Fruit fly (Drosophila melanogaster) whole organism, embryonic: ENCODE results near the gene e.
A peak's percentile ranks its signal among the peaks of the same experiment; 100 is the strongest.

Source experiments
- Ada2b ChIP-seq: fragments of 200-800 bp; sonication (Bioruptor generic); IDR thresholded peaks from 2 replicates; pipeline ENCODE4 v1.3.6; 2022; ENCODE audit warnings: missing biosample characterization, missing genetic modification characterization
- Adf1 ChIP-seq: fragments of 200-800 bp; sonication (Bioruptor generic); IDR thresholded peaks from 2 replicates; pipeline ENCODE4 v1.3.6; 2022; ENCODE audit warnings: missing biosample characterization, missing genetic modification characterization
- Bgb ChIP-seq: fragments of 200-800 bp; sonication (Bioruptor generic); IDR thresholded peaks from 2 replicates; pipeline ENCODE4 v1.3.6; 2022; ENCODE audit warnings: missing biosample characterization, missing genetic modification characterization; ENCODE audit not compliant: partially characterized antibody
- BtbVII ChIP-seq: fragments of 200-800 bp; sonication (Bioruptor generic); optimal IDR thresholded peaks from 3 replicates; lab custom pipeline; 2017; ENCODE audit warnings: missing biosample characterization, mild to moderate bottlenecking, missing genetic modification characterization
- CG12219 ChIP-seq: fragments of 200-800 bp; sonication (Bioruptor generic); optimal IDR thresholded peaks from 3 replicates; lab custom pipeline; 2018; ENCODE audit warnings: missing biosample characterization, mild to moderate bottlenecking, missing genetic modification characterization
- CG1233 ChIP-seq: fragments of 200-800 bp; sonication (Bioruptor generic); optimal IDR thresholded peaks from 4 replicates; lab custom pipeline; 2018; ENCODE audit warnings: missing biosample characterization, mild to moderate bottlenecking, missing genetic modification characterization
- CG12769 ChIP-seq: fragments of 200-800 bp; sonication (Bioruptor generic); optimal IDR thresholded peaks from 2 replicates; lab custom pipeline; 2019; ENCODE audit warnings: missing biosample characterization, mild to moderate bottlenecking, missing genetic modification characterization, moderate library complexity
- CG13894 ChIP-seq: fragments of 200-800 bp; sonication (Bioruptor generic); optimal IDR thresholded peaks from 3 replicates; lab custom pipeline; 2018; ENCODE audit warnings: missing biosample characterization, mild to moderate bottlenecking, missing genetic modification characterization, moderate library complexity
- CG14965 ChIP-seq: fragments of 200-800 bp; sonication (Bioruptor generic); optimal IDR thresholded peaks from 2 replicates; lab custom pipeline; 2016; ENCODE audit warnings: missing biosample characterization, missing genetic modification characterization, borderline replicate concordance
- CG15269 ChIP-seq: fragments of 200-800 bp; sonication (Bioruptor generic); optimal IDR thresholded peaks from 2 replicates; lab custom pipeline; 2018; ENCODE audit warnings: missing biosample characterization, mild to moderate bottlenecking, missing genetic modification characterization, moderate library complexity
- CG17385 ChIP-seq: fragments of 200-800 bp; sonication (Bioruptor generic); optimal IDR thresholded peaks from 3 replicates; lab custom pipeline; 2018; ENCODE audit warnings: missing biosample characterization, mild to moderate bottlenecking, missing genetic modification characterization
- CG18011 ChIP-seq: fragments of 200-800 bp; sonication (Bioruptor generic); optimal IDR thresholded peaks from 2 replicates; lab custom pipeline; 2017; ENCODE audit warnings: missing biosample characterization, missing genetic modification characterization, mild to moderate bottlenecking, moderate library complexity, missing genotype
- CG1832 ChIP-seq: fragments of 200-800 bp; sonication (Bioruptor generic); optimal IDR thresholded peaks from 2 replicates; lab custom pipeline; 2017; ENCODE audit warnings: missing biosample characterization, mild to moderate bottlenecking, missing genetic modification characterization, inconsistent platforms
- CG30403 ChIP-seq: fragments of 200-800 bp; sonication (Bioruptor generic); optimal IDR thresholded peaks from 3 replicates; lab custom pipeline; 2016; ENCODE audit warnings: missing biosample characterization, missing genetic modification characterization
- CG33213 ChIP-seq: fragments of 200-800 bp; sonication (Bioruptor generic); optimal IDR thresholded peaks from 3 replicates; lab custom pipeline; 2016; ENCODE audit warnings: missing biosample characterization, missing genetic modification characterization
- CG42726 ChIP-seq: fragments of 200-800 bp; sonication (Bioruptor generic); IDR thresholded peaks from 2 replicates; pipeline ENCODE4 v1.3.6; 2022; ENCODE audit warnings: missing biosample characterization, missing genetic modification characterization; ENCODE audit not compliant: partially characterized antibody
- CG5953 ChIP-seq: fragments of 200-800 bp; sonication (Bioruptor generic); IDR thresholded peaks from 2 replicates; pipeline ENCODE4 v1.3.6; 2022; ENCODE audit warnings: missing biosample characterization, missing genetic modification characterization
- CG6765 ChIP-seq: fragments of 200-800 bp; sonication (Bioruptor generic); optimal IDR thresholded peaks from 3 replicates; lab custom pipeline; 2017; ENCODE audit warnings: missing biosample characterization, mild to moderate bottlenecking, missing genetic modification characterization
- CG7839 ChIP-seq: fragments of 200-800 bp; sonication (Bioruptor generic); optimal IDR thresholded peaks from 3 replicates; lab custom pipeline; 2018; ENCODE audit warnings: missing biosample characterization, mild to moderate bottlenecking, missing genetic modification characterization, moderate library complexity
- CG9609 ChIP-seq: fragments of 200-800 bp; sonication (Bioruptor generic); optimal IDR thresholded peaks from 3 replicates; lab custom pipeline; 2016; ENCODE audit warnings: missing biosample characterization, missing genetic modification characterization
- CG9797 ChIP-seq: fragments of 200-800 bp; sonication (Bioruptor generic); optimal IDR thresholded peaks from 3 replicates; lab custom pipeline; 2018; ENCODE audit warnings: missing biosample characterization, mild to moderate bottlenecking, missing genetic modification characterization
- Chrac-16 ChIP-seq: fragments of 200-800 bp; sonication (Bioruptor generic); optimal IDR thresholded peaks from 3 replicates; lab custom pipeline; 2016; ENCODE audit warnings: missing biosample characterization, missing genetic modification characterization
- D19B ChIP-seq: fragments of 200-800 bp; sonication (Bioruptor generic); optimal IDR thresholded peaks from 2 replicates; lab custom pipeline; 2017; ENCODE audit warnings: missing biosample characterization, mild to moderate bottlenecking, missing genetic modification characterization
- Elba2 ChIP-seq: fragments of 200-800 bp; sonication (Bioruptor generic); optimal IDR thresholded peaks from 3 replicates; lab custom pipeline; 2016; ENCODE audit warnings: missing biosample characterization, missing genetic modification characterization
- GATAe ChIP-seq: fragments of 200-800 bp; sonication (Bioruptor generic); conservative IDR thresholded peaks from 2 replicates; pipeline ENCODE4 v1.3.6; 2022; ENCODE audit warnings: missing biosample characterization, missing genetic modification characterization
- Hr3 ChIP-seq: fragments of 200-800 bp; sonication (Bioruptor generic); optimal IDR thresholded peaks from 3 replicates; lab custom pipeline; 2016; ENCODE audit warnings: missing biosample characterization, missing genetic modification characterization
- Hr39 ChIP-seq: fragments of >200 bp; optimal IDR thresholded peaks from 2 replicates; lab custom pipeline; 2017
- Hr51 ChIP-seq, 2 experiments: fragments of 200-800 bp; sonication (Bioruptor generic); optimal IDR thresholded peaks; 2 replicates in 1 of 2; 3 replicates in 1 of 2; lab custom pipeline; 2016 to 2018; ENCODE audit warnings: missing biosample characterization in 2 of 2, missing genetic modification characterization in 2 of 2, mild to moderate bottlenecking in 1 of 2, moderate library complexity in 1 of 2
- Mad ChIP-seq: fragments of 200-800 bp; sonication (Bioruptor generic); optimal IDR thresholded peaks from 2 replicates; lab custom pipeline; 2016; ENCODE audit warnings: missing biosample characterization, missing genetic modification characterization
- Opbp ChIP-seq: fragments of 200-800 bp; sonication (Bioruptor generic); IDR thresholded peaks from 3 replicates; pipeline ENCODE4 v1.3.6; 2022; ENCODE audit warnings: missing biosample characterization, missing genetic modification characterization; ENCODE audit not compliant: partially characterized antibody
- Sry-δ ChIP-seq: fragments of 200-800 bp; sonication (Bioruptor generic); optimal IDR thresholded peaks from 2 replicates; lab custom pipeline; 2016; ENCODE audit warnings: missing biosample characterization, missing genetic modification characterization
- Xbp1 ChIP-seq: fragments of 200-800 bp; sonication (Bioruptor generic); optimal IDR thresholded peaks from 3 replicates; lab custom pipeline; 2016; ENCODE audit warnings: missing biosample characterization, mild to moderate bottlenecking, missing genetic modification characterization
- amos ChIP-seq: fragments of 200-800 bp; sonication (Bioruptor generic); IDR thresholded peaks from 2 replicates; pipeline ENCODE4 v1.3.6; 2022; ENCODE audit warnings: missing biosample characterization, missing genetic modification characterization; ENCODE audit not compliant: partially characterized antibody
- bab2 ChIP-seq: fragments of 200-800 bp; sonication (Bioruptor generic); optimal IDR thresholded peaks from 2 replicates; lab custom pipeline; 2016; ENCODE audit warnings: missing biosample characterization, missing genetic modification characterization
- bsh ChIP-seq, 2 experiments: fragments of 200-800 bp; sonication (Bioruptor generic); optimal IDR thresholded peaks; 2 replicates each; lab custom pipeline; 2017 to 2018; ENCODE audit warnings: mild to moderate bottlenecking in 2 of 2, missing biosample characterization in 2 of 2, missing genetic modification characterization in 2 of 2, moderate library complexity in 1 of 2
- chm ChIP-seq: fragments of 200-800 bp; sonication (Bioruptor generic); IDR thresholded peaks from 2 replicates; pipeline ENCODE4 v1.3.6; 2022; ENCODE audit warnings: missing biosample characterization, missing genetic modification characterization
- chn ChIP-seq: fragments of 200-800 bp; sonication (Bioruptor generic); optimal IDR thresholded peaks from 2 replicates; lab custom pipeline; 2016; ENCODE audit warnings: missing biosample characterization, missing genetic modification characterization
- fru ChIP-seq: fragments of >200 bp; optimal IDR thresholded peaks from 2 replicates; lab custom pipeline; 2017
- her ChIP-seq: fragments of 200-800 bp; sonication (Bioruptor generic); optimal IDR thresholded peaks from 2 replicates; lab custom pipeline; 2016; ENCODE audit warnings: missing biosample characterization, missing genetic modification characterization
- nau ChIP-seq: fragments of 200-800 bp; sonication (Bioruptor generic); optimal IDR thresholded peaks from 3 replicates; lab custom pipeline; 2017; ENCODE audit warnings: missing biosample characterization, mild to moderate bottlenecking, missing genetic modification characterization, missing genetic modification reagents
- peb ChIP-seq: fragments of 200-800 bp; sonication (Bioruptor generic); IDR thresholded peaks from 2 replicates; pipeline ENCODE4 v1.3.6; 2022; ENCODE audit warnings: missing biosample characterization, missing genetic modification characterization
- phol ChIP-seq: fragments of 200-800 bp; sonication (Bioruptor generic); optimal IDR thresholded peaks from 3 replicates; lab custom pipeline; 2018; ENCODE audit warnings: missing biosample characterization, mild to moderate bottlenecking, missing genetic modification characterization, moderate library complexity
- pita ChIP-seq: fragments of 200-800 bp; sonication (Bioruptor generic); optimal IDR thresholded peaks from 2 replicates; lab custom pipeline; 2017; ENCODE audit warnings: missing biosample characterization, mild to moderate bottlenecking, missing genetic modification characterization
- repo ChIP-seq: fragments of 200-800 bp; sonication (Bioruptor generic); optimal IDR thresholded peaks from 2 replicates; lab custom pipeline; 2016; ENCODE audit warnings: missing biosample characterization, missing genetic modification characterization
- row ChIP-seq: fragments of 200-800 bp; sonication (Bioruptor generic); IDR thresholded peaks from 3 replicates; pipeline ENCODE4 v1.3.6; 2022; ENCODE audit warnings: missing biosample characterization, missing genetic modification characterization
- scrt ChIP-seq: fragments of 200-800 bp; sonication (Bioruptor generic); optimal IDR thresholded peaks from 2 replicates; lab custom pipeline; 2018; ENCODE audit warnings: missing biosample characterization, mild to moderate bottlenecking, missing genetic modification characterization, moderate library complexity
- sisA ChIP-seq: fragments of 200-800 bp; sonication (Bioruptor generic); IDR thresholded peaks from 2 replicates; pipeline ENCODE4 v1.3.6; 2022; ENCODE audit warnings: missing biosample characterization, missing genetic modification characterization
- sqz ChIP-seq: fragments of 200-800 bp; sonication (Bioruptor generic); optimal IDR thresholded peaks from 3 replicates; lab custom pipeline; 2018; ENCODE audit warnings: missing biosample characterization, mild to moderate bottlenecking, missing genetic modification characterization
- trem ChIP-seq: fragments of 200-800 bp; optimal IDR thresholded peaks from 3 replicates; lab custom pipeline; 2019; ENCODE audit warnings: missing biosample characterization, mild to moderate bottlenecking, missing genetic modification characterization, moderate library complexity
- unpg ChIP-seq: fragments of 200-800 bp; sonication (Bioruptor generic); optimal IDR thresholded peaks from 3 replicates; lab custom pipeline; 2018; ENCODE audit warnings: missing biosample characterization, mild to moderate bottlenecking, missing genetic modification characterization, moderate library complexity

The e gene

dm6 chr3R:21205680-21206326 is 31.2 kb downstream of the e start (continued):
- TF ChIP-seq Hr51 (GFP tag; optimal IDR thresholded peaks at IDR 0.05; lab: Kevin White, UChicago) (no peak), CG9609 (GFP tag; lab: Kevin White, UChicago) (no peak), bsh (GFP tag; optimal IDR thresholded peaks at IDR 0.05; lab: Kevin White, UChicago) (peak; percentile 54 to 67), CG13894 (no peak), nau (peak; percentile 58), Hr3 (GFP tag; lab: Kevin White, UChicago) (no peak), CG15269 (tag; lab: Kevin White, UChicago) (no peak), row (GFP tag; lab: Robert Waterston, UW) (peak; percentile 43), Bgb (GFP tag; lab: Robert Waterston, UW) (no peak), sisA (GFP tag; lab: Robert Waterston, UW) (peak; percentile 57), CG17385 (peak; percentile 20), CG42726 (GFP tag; lab: Robert Waterston, UW) (no peak), bab2 (GFP tag; lab: Kevin White, UChicago) (no peak), CG14965 (GFP tag; lab: Kevin White, UChicago) (no peak), CG12769 (tag; lab: Kevin White, UChicago) (no peak), Ada2b (GFP tag; lab: Robert Waterston, UW) (no peak), CG33213 (GFP tag; lab: Kevin White, UChicago) (no peak), sqz (GFP tag; lab: Kevin White, UChicago) (no peak), Opbp (no peak; the same call in 2 of the 3 replicates), BtbVII (GFP tag; lab: Kevin White, UChicago) (no peak), Elba2 (GFP tag; lab: Kevin White, UChicago) (no peak), GATAe (GFP tag; lab: Robert Waterston, UW) (no peak), Adf1 (peak; percentile 45), chn (peak; percentile 43), Chrac-16 (GFP tag; lab: Kevin White, UChicago) (peak; percentile 13), CG6765 (no peak), CG7839 (peak; percentile 42), D19B (GFP tag; lab: Kevin White, UChicago) (no peak), fru (lab: Kevin White, UChicago) (no peak), Hr39 (lab: Kevin White, UChicago) (no peak), CG30403 (GFP tag; lab: Kevin White, UChicago) (peak; percentile 41), CG5953 (peak; percentile 53; the same call in 1 of the 2 replicates), phol (tag; lab: Kevin White, UChicago) (peak; percentile 59), Sry-δ (GFP tag; lab: Kevin White, UChicago) (no peak), pita (GFP tag; lab: Kevin White, UChicago) (no peak), chm (GFP tag; lab: Robert Waterston, UW) (no peak), CG1832 (GFP tag; lab: Kevin White, UChicago) (no peak), her (no peak), CG1233 (GFP tag; lab: Kevin White, UChicago) (no peak), CG18011 (GFP tag; lab: Kevin White, UChicago) (no peak), repo (GFP tag; lab: Kevin White, UChicago) (no peak), scrt (no peak), Mad (no peak), unpg (GFP tag; lab: Kevin White, UChicago) (peak; percentile 14), amos (GFP tag; lab: Robert Waterston, UW) (no peak), trem (tag; lab: Kevin White, UChicago) (no peak), CG9797 (GFP tag; lab: Kevin White, UChicago) (no peak), peb (GFP tag; lab: Robert Waterston, UW) (no peak), CG12219 (GFP tag; lab: Kevin White, UChicago) (peak; percentile 5), Xbp1 (GFP tag; lab: Kevin White, UChicago) (peak; percentile 36)
